Fruit fly (Drosophila melanogaster) whole organism, embryonic: Measurements from ENCODE around the gene Snr1.

ENCODE experiments used
- Aef1 ChIP-seq: fragments of 200-800 bp; sonication (Bioruptor generic); IDR thresholded peaks from 3 replicates; pipeline ENCODE4 v1.3.6; 2022; ENCODE audit warnings: missing biosample characterization, missing genetic modification characterization
- CG12942 ChIP-seq: fragments of 200-800 bp; sonication (Bioruptor generic); optimal IDR thresholded peaks from 3 replicates; lab custom pipeline; 2016; ENCODE audit warnings: missing biosample characterization, missing genetic modification characterization
- CG15011 ChIP-seq: fragments of 200-800 bp; sonication (Bioruptor generic); optimal IDR thresholded peaks from 3 replicates; lab custom pipeline; 2018; ENCODE audit warnings: missing biosample characterization, mild to moderate bottlenecking, missing genetic modification characterization
- CG17361 ChIP-seq: fragments of 200-800 bp; sonication (Bioruptor generic); IDR thresholded peaks from 3 replicates; pipeline ENCODE4 v1.3.6; 2022; ENCODE audit warnings: missing biosample characterization, missing genetic modification characterization
- CG2875 ChIP-seq: fragments of 200-800 bp; sonication (Bioruptor generic); optimal IDR thresholded peaks from 2 replicates; lab custom pipeline; 2017; ENCODE audit warnings: missing biosample characterization, mild to moderate bottlenecking, missing genetic modification characterization, missing genetic modification reagents
- CG31224 ChIP-seq: fragments of 200-800 bp; sonication (Bioruptor generic); IDR thresholded peaks from 2 replicates; pipeline ENCODE4 v1.3.6; 2022; ENCODE audit warnings: missing biosample characterization, missing genetic modification characterization
- CG33557 ChIP-seq: fragments of 200-800 bp; sonication (Bioruptor generic); optimal IDR thresholded peaks from 2 replicates; lab custom pipeline; 2019; ENCODE audit warnings: missing biosample characterization, mild to moderate bottlenecking, missing genetic modification characterization, moderate library complexity
- CG4282 ChIP-seq: fragments of 200-800 bp; sonication (Bioruptor generic); optimal IDR thresholded peaks from 2 replicates; lab custom pipeline; 2016; ENCODE audit warnings: missing biosample characterization, missing genetic modification characterization
- CG5245 ChIP-seq: fragments of 200-800 bp; sonication (Bioruptor generic); optimal IDR thresholded peaks from 3 replicates; lab custom pipeline; 2016; ENCODE audit warnings: missing biosample characterization, missing genetic modification characterization
- CG6175 ChIP-seq: fragments of 200-800 bp; sonication (Bioruptor generic); IDR thresholded peaks from 3 replicates; pipeline ENCODE4 v1.3.6; 2022; ENCODE audit warnings: missing biosample characterization, missing genetic modification characterization
- CG6765 ChIP-seq: fragments of 200-800 bp; sonication (Bioruptor generic); optimal IDR thresholded peaks from 3 replicates; lab custom pipeline; 2017; ENCODE audit warnings: missing biosample characterization, mild to moderate bottlenecking, missing genetic modification characterization
- CG7357 ChIP-seq: fragments of 200-800 bp; sonication (Bioruptor generic); IDR thresholded peaks from 3 replicates; pipeline ENCODE4 v1.3.6; 2022; ENCODE audit warnings: missing biosample characterization, missing genetic modification characterization
- CG7372 ChIP-seq: fragments of 200-800 bp; sonication (Bioruptor generic); IDR thresholded peaks from 2 replicates; pipeline ENCODE4 v1.3.6; 2022; ENCODE audit warnings: missing biosample characterization, missing genetic modification characterization
- CG7839 ChIP-seq: fragments of 200-800 bp; sonication (Bioruptor generic); optimal IDR thresholded peaks from 3 replicates; lab custom pipeline; 2018; ENCODE audit warnings: missing biosample characterization, mild to moderate bottlenecking, missing genetic modification characterization, moderate library complexity
- CG9609 ChIP-seq: fragments of 200-800 bp; sonication (Bioruptor generic); optimal IDR thresholded peaks from 3 replicates; lab custom pipeline; 2016; ENCODE audit warnings: missing biosample characterization, missing genetic modification characterization
- D19A ChIP-seq: fragments of 200-800 bp; optimal IDR thresholded peaks from 3 replicates; lab custom pipeline; 2019; ENCODE audit warnings: missing biosample characterization, mild to moderate bottlenecking, missing genetic modification characterization, moderate library complexity
- Dip2 ChIP-seq: fragments of 200-800 bp; sonication (Bioruptor generic); IDR thresholded peaks from 2 replicates; pipeline ENCODE4 v1.3.6; 2022; ENCODE audit warnings: missing biosample characterization, missing genetic modification characterization
- E2f2 ChIP-seq: fragments of 200-800 bp; sonication (Bioruptor generic); IDR thresholded peaks from 2 replicates; pipeline ENCODE4 v1.3.6; 2022; ENCODE audit warnings: missing biosample characterization, missing genetic modification characterization
- Ets65A ChIP-seq: fragments of 200-800 bp; sonication (Bioruptor generic); peaks from one replicate; lab custom pipeline; 2016; ENCODE audit warnings: missing biosample characterization, missing genetic modification characterization
- HHEX ChIP-seq: fragments of 200-800 bp; sonication (Bioruptor generic); optimal IDR thresholded peaks from 3 replicates; lab custom pipeline; 2017; ENCODE audit warnings: missing biosample characterization, mild to moderate bottlenecking, missing genetic modification characterization, missing genetic modification reagents
- HLH4C ChIP-seq: fragments of 200-800 bp; sonication (Bioruptor generic); IDR thresholded peaks from 3 replicates; pipeline ENCODE4 v1.3.6; 2022; ENCODE audit warnings: missing biosample characterization, missing genetic modification characterization; ENCODE audit not compliant: partially characterized antibody
- Kr ChIP-seq: fragments of 200-800 bp; sonication (Bioruptor generic); optimal IDR thresholded peaks from 2 replicates; lab custom pipeline; 2017; ENCODE audit warnings: missing biosample characterization, mild to moderate bottlenecking, missing genetic modification characterization
- Mad ChIP-seq: fragments of 200-800 bp; sonication (Bioruptor generic); optimal IDR thresholded peaks from 2 replicates; lab custom pipeline; 2016; ENCODE audit warnings: missing biosample characterization, missing genetic modification characterization
- Med ChIP-seq: fragments of 200-800 bp; sonication (Bioruptor generic); peaks from one replicate; lab custom pipeline; 2016; ENCODE audit warnings: missing biosample characterization, missing genetic modification characterization, mild to moderate bottlenecking, inconsistent platforms, moderate library complexity
- Mrtf ChIP-seq: fragments of 200-800 bp; sonication (Bioruptor generic); IDR thresholded peaks from 3 replicates; pipeline ENCODE4 v1.3.6; 2022; ENCODE audit warnings: missing biosample characterization, missing genetic modification characterization
- Optix ChIP-seq: fragments of 200-800 bp; sonication (Bioruptor generic); IDR thresholded peaks from 3 replicates; pipeline ENCODE4 v1.3.6; 2022; ENCODE audit warnings: missing biosample characterization, missing genetic modification characterization
- Sin3A ChIP-seq: fragments of >200 bp; optimal IDR thresholded peaks from 2 replicates; lab custom pipeline; 2018
- Spps ChIP-seq: fragments of 200-800 bp; sonication (Bioruptor generic); optimal IDR thresholded peaks from 2 replicates; lab custom pipeline; 2018; ENCODE audit warnings: missing biosample characterization, mild to moderate bottlenecking, missing genetic modification characterization
- aop ChIP-seq: fragments of 200-800 bp; sonication (Bioruptor generic); IDR thresholded peaks from 2 replicates; pipeline ENCODE4 v1.3.6; 2022; ENCODE audit warnings: missing biosample characterization, missing genetic modification characterization
- bab2 ChIP-seq: fragments of 200-800 bp; sonication (Bioruptor generic); optimal IDR thresholded peaks from 2 replicates; lab custom pipeline; 2016; ENCODE audit warnings: missing biosample characterization, missing genetic modification characterization
- cas ChIP-seq: fragments of 200-800 bp; sonication (Bioruptor generic); IDR thresholded peaks from 2 replicates; pipeline ENCODE4 v1.3.6; 2022; ENCODE audit warnings: missing biosample characterization, missing genetic modification characterization
- chinmo ChIP-seq: fragments of 200-800 bp; sonication (Bioruptor generic); IDR thresholded peaks from 4 replicates; pipeline ENCODE4 v1.3.6; 2022; ENCODE audit warnings: missing biosample characterization, missing genetic modification characterization; ENCODE audit not compliant: partially characterized antibody
- crol ChIP-seq: fragments of 200-800 bp; sonication (Bioruptor generic); IDR thresholded peaks from 2 replicates; pipeline ENCODE4 v1.3.6; 2022; ENCODE audit warnings: missing biosample characterization, missing genetic modification characterization
- dmrt11E ChIP-seq: fragments of 200-800 bp; sonication (Bioruptor generic); optimal IDR thresholded peaks from 3 replicates; lab custom pipeline; 2018; ENCODE audit warnings: missing biosample characterization, mild to moderate bottlenecking, missing genetic modification characterization, moderate library complexity
- gro ChIP-seq: fragments of 200-800 bp; sonication (Bioruptor generic); optimal IDR thresholded peaks from 2 replicates; lab custom pipeline; 2016; ENCODE audit warnings: missing biosample characterization, missing genetic modification characterization
- gt ChIP-seq: fragments of 200-800 bp; sonication (Bioruptor generic); IDR thresholded peaks from 2 replicates; pipeline ENCODE4 v1.3.6; 2022; ENCODE audit warnings: missing biosample characterization, missing genetic modification characterization
- hb ChIP-seq: fragments of 200-800 bp; sonication (Bioruptor generic); IDR thresholded peaks from 3 replicates; pipeline ENCODE4 v1.3.6; 2022; ENCODE audit warnings: missing biosample characterization, missing genetic modification characterization; ENCODE audit not compliant: partially characterized antibody
- kah ChIP-seq: fragments of 200-800 bp; sonication (Bioruptor generic); optimal IDR thresholded peaks from 2 replicates; lab custom pipeline; 2018; ENCODE audit warnings: missing biosample characterization, mild to moderate bottlenecking, missing genetic modification characterization
- knrl ChIP-seq: fragments of 200-800 bp; sonication (Bioruptor generic); IDR thresholded peaks from 3 replicates; pipeline ENCODE4 v1.3.6; 2022; ENCODE audit warnings: missing biosample characterization, missing genetic modification characterization; ENCODE audit not compliant: partially characterized antibody
- lab ChIP-seq: fragments of 200-800 bp; sonication (Bioruptor generic); optimal IDR thresholded peaks from 3 replicates; lab custom pipeline; 2017; ENCODE audit warnings: missing biosample characterization, missing genetic modification characterization, mild to moderate bottlenecking, moderate library complexity, missing genetic modification reagents
- nom ChIP-seq: fragments of 200-800 bp; sonication (Bioruptor generic); optimal IDR thresholded peaks from 2 replicates; lab custom pipeline; 2017; ENCODE audit warnings: missing biosample characterization, missing genetic modification characterization, mild to moderate bottlenecking, moderate library complexity, missing genetic modification reagents
- ro ChIP-seq: fragments of 200-800 bp; sonication (Bioruptor generic); IDR thresholded peaks from 2 replicates; pipeline ENCODE4 v1.3.6; 2022; ENCODE audit warnings: missing biosample characterization, missing genetic modification characterization
- salm ChIP-seq: fragments of 200-800 bp; sonication (Bioruptor generic); optimal IDR thresholded peaks from 2 replicates; lab custom pipeline; 2018; ENCODE audit warnings: missing biosample characterization, mild to moderate bottlenecking, missing genetic modification characterization
- sisA ChIP-seq: fragments of 200-800 bp; sonication (Bioruptor generic); IDR thresholded peaks from 2 replicates; pipeline ENCODE4 v1.3.6; 2022; ENCODE audit warnings: missing biosample characterization, missing genetic modification characterization
- sug ChIP-seq: fragments of 200-800 bp; optimal IDR thresholded peaks from 2 replicates; lab custom pipeline; 2019; ENCODE audit warnings: missing biosample characterization, mild to moderate bottlenecking, missing genetic modification characterization, moderate library complexity
- trh ChIP-seq: fragments of 200-800 bp; sonication (Bioruptor generic); optimal IDR thresholded peaks from 2 replicates; lab custom pipeline; 2016; ENCODE audit warnings: missing biosample characterization, missing genetic modification characterization
- vvl ChIP-seq: fragments of 200-800 bp; sonication (Bioruptor generic); IDR thresholded peaks from 2 replicates; pipeline ENCODE4 v1.3.6; 2022; ENCODE audit warnings: missing biosample characterization, missing genetic modification characterization
- yki ChIP-seq: fragments of >200 bp; optimal IDR thresholded peaks from 3 replicates; lab custom pipeline; 2018
- zf30C ChIP-seq: fragments of 200-800 bp; sonication (Bioruptor generic); optimal IDR thresholded peaks from 3 replicates; lab custom pipeline; 2018; ENCODE audit warnings: missing biosample characterization, mild to moderate bottlenecking, missing genetic modification characterization

Gene Snr1

dm6 chr3R:5518627-5519026, 47.9 kb downstream of the Snr1 start (continued):
- peak; percentile 17; the same call in 1 of the 3 replicates for TF ChIP-seq Optix (GFP tag; lab: Robert Waterston, UW)
- TF ChIP-seq salm (tag; lab: Kevin White, UChicago) = peak; percentile 6
- TF ChIP-seq CG4282 = no peak
- no peak for TF ChIP-seq CG6765 (GFP tag; lab: Kevin White, UChicago)
- TF ChIP-seq dmrt11E (tag; lab: Kevin White, UChicago) = peak; percentile 39
- TF ChIP-seq chinmo (GFP tag; lab: Robert Waterston, UW) = no peak
- no peak for TF ChIP-seq cas
- TF ChIP-seq gt (GFP tag; lab: Robert Waterston, UW) = no peak
- no peak for TF ChIP-seq Sin3A
- TF ChIP-seq CG7839 = peak; percentile 55
- no peak for TF ChIP-seq CG15011 (GFP tag; lab: Kevin White, UChicago)
- peak; percentile 46 for TF ChIP-seq D19A (tag; lab: Kevin White, UChicago)
- no peak; the same call in 2 of the 3 replicates for TF ChIP-seq Aef1
- no peak for TF ChIP-seq sug (tag; lab: Kevin White, UChicago)
- peak; percentile 32 for TF ChIP-seq bab2 (GFP tag; lab: Kevin White, UChicago)
- TF ChIP-seq kah (GFP tag; lab: Kevin White, UChicago) = peak; percentile 21
- no peak for TF ChIP-seq Dip2 (GFP tag; lab: Robert Waterston, UW)
- TF ChIP-seq CG6175 (GFP tag; lab: Robert Waterston, UW) = 0 out of 3 replicates have a peak, but pooled peaks have one; percentile 19
- peak; percentile 30 for TF ChIP-seq HHEX (GFP tag; lab: Kevin White, UChicago)
- TF ChIP-seq trh = no peak
- peak; percentile 69 for TF ChIP-seq zf30C (GFP tag; lab: Kevin White, UChicago)
- TF ChIP-seq CG12942 (GFP tag; lab: Kevin White, UChicago) = peak; percentile 39
- TF ChIP-seq CG33557 (GFP tag; lab: Kevin White, UChicago) = peak; percentile 16
- 0 out of 3 replicates have a peak, but pooled peaks have one; percentile 28 for TF ChIP-seq CG7357 (GFP tag; lab: Robert Waterston, UW)
- TF ChIP-seq gro (GFP tag; lab: Kevin White, UChicago) = no peak
- peak; percentile 56 for TF ChIP-seq sisA (GFP tag; lab: Robert Waterston, UW)
- TF ChIP-seq CG31224 (GFP tag; lab: Robert Waterston, UW) = no peak
- no peak for TF ChIP-seq Kr (GFP tag; lab: Kevin White, UChicago)
- TF ChIP-seq nom (GFP tag; lab: Kevin White, UChicago) = peak; percentile 26
- TF ChIP-seq aop (GFP tag; lab: Robert Waterston, UW) = no peak
- no peak for TF ChIP-seq yki (lab: Kevin White, UChicago)
- TF ChIP-seq knrl (GFP tag; lab: Robert Waterston, UW) = no peak
- TF ChIP-seq CG5245 (GFP tag; lab: Kevin White, UChicago) = no peak
- TF ChIP-seq Spps (tag; lab: Kevin White, UChicago) = peak; percentile 17
- peak; percentile 50 for TF ChIP-seq Mad
- TF ChIP-seq CG2875 (GFP tag; lab: Kevin White, UChicago) = peak; percentile 40
- peak; percentile 61 for TF ChIP-seq vvl
- peak; percentile 45 for TF ChIP-seq CG9609 (GFP tag; lab: Kevin White, UChicago)
- TF ChIP-seq CG17361 (GFP tag; lab: Robert Waterston, UW) = peak; percentile 71; the same call in 2 of the 3 replicates
- no peak for TF ChIP-seq lab (GFP tag; lab: Kevin White, UChicago)
- TF ChIP-seq E2f2 = no peak
- no peak for TF ChIP-seq HLH4C (GFP tag; lab: Robert Waterston, UW)

- TF ChIP-seq chinmo (GFP tag; lab: Robert Waterston, UW) = 0 out of 4 replicates have a peak, but pooled peaks have one; percentile 58
- no peak for TF ChIP-seq Med (GFP tag; lab: Kevin White, UChicago)
- no peak for TF ChIP-seq ro (GFP tag; lab: Robert Waterston, UW)
- TF ChIP-seq CG7372 (GFP tag; lab: Robert Waterston, UW) = 0 out of 2 replicates have a peak, but pooled peaks have one; percentile 12
- 0 out of 2 replicates have a peak, but pooled peaks have one; percentile 7 for TF ChIP-seq gt (GFP tag; lab: Robert Waterston, UW)
- TF ChIP-seq Ets65A (GFP tag; lab: Kevin White, UChicago) = peak; percentile 27
- peak; percentile 21; the same call in 1 of the 2 replicates for TF ChIP-seq crol (GFP tag; lab: Robert Waterston, UW)
- TF ChIP-seq hb (GFP tag; lab: Robert Waterston, UW) = 0 out of 3 replicates have a peak, but pooled peaks have one; percentile 16
- TF ChIP-seq Mrtf (GFP tag; lab: Robert Waterston, UW) = no peak
Measured at dm6 chr3R:5519789-5520188, 49.1 kb downstream of the Snr1 start.
